Fruit fly (Drosophila melanogaster) whole organism, embryonic: ENCODE results near the gene VhaSFD.

Experiments used
- CG10462 ChIP-seq: fragments of 200-800 bp; sonication (Bioruptor generic); optimal IDR thresholded peaks from 2 replicates; lab custom pipeline; 2016; ENCODE audit warnings: missing biosample characterization, missing genetic modification characterization
- CG10565 ChIP-seq: fragments of 200-800 bp; sonication (Bioruptor generic); optimal IDR thresholded peaks from 3 replicates; lab custom pipeline; 2016; ENCODE audit warnings: missing biosample characterization, mild to moderate bottlenecking, missing genetic modification characterization
- CG10979 ChIP-seq: fragments of 200-800 bp; sonication (Bioruptor generic); optimal IDR thresholded peaks from 2 replicates; lab custom pipeline; 2018; ENCODE audit warnings: missing biosample characterization, mild to moderate bottlenecking, missing genetic modification characterization, moderate library complexity
- CG11456 ChIP-seq: fragments of 200-800 bp; sonication (Bioruptor generic); IDR thresholded peaks from 3 replicates; pipeline ENCODE4 v1.3.6; 2022; ENCODE audit warnings: missing biosample characterization, missing genetic modification characterization
- CG13775 ChIP-seq: fragments of 200-800 bp; sonication (Bioruptor generic); optimal IDR thresholded peaks from 3 replicates; lab custom pipeline; 2017; ENCODE audit warnings: missing biosample characterization, mild to moderate bottlenecking, missing genetic modification characterization
- CG14667 ChIP-seq: fragments of 200-800 bp; sonication (Bioruptor generic); IDR thresholded peaks from 2 replicates; pipeline ENCODE4 v1.3.6; 2022; ENCODE audit warnings: missing biosample characterization, missing genetic modification characterization
- CG15601 ChIP-seq: fragments of 200-800 bp; sonication (Bioruptor generic); optimal IDR thresholded peaks from 3 replicates; lab custom pipeline; 2019; ENCODE audit warnings: missing biosample characterization, mild to moderate bottlenecking, missing genetic modification characterization, moderate library complexity
- CG17328 ChIP-seq: fragments of 200-800 bp; sonication (Bioruptor generic); IDR thresholded peaks from 2 replicates; pipeline ENCODE4 v1.3.6; 2022; ENCODE audit warnings: missing biosample characterization, missing genetic modification characterization
- CG17829 ChIP-seq: fragments of 200-800 bp; optimal IDR thresholded peaks from 2 replicates; lab custom pipeline; 2019; ENCODE audit warnings: missing biosample characterization, mild to moderate bottlenecking, missing genetic modification characterization, moderate library complexity
- CG17912 ChIP-seq: fragments of 200-800 bp; sonication (Bioruptor generic); optimal IDR thresholded peaks from 2 replicates; lab custom pipeline; 2018; ENCODE audit warnings: missing biosample characterization, mild to moderate bottlenecking, missing genetic modification characterization
- CG18262 ChIP-seq: fragments of 200-800 bp; optimal IDR thresholded peaks from 3 replicates; lab custom pipeline; 2019; ENCODE audit warnings: missing biosample characterization, mild to moderate bottlenecking, missing genetic modification characterization, moderate library complexity
- CG18599 ChIP-seq: fragments of 200-800 bp; sonication (Bioruptor generic); optimal IDR thresholded peaks from 3 replicates; lab custom pipeline; 2017; ENCODE audit warnings: missing biosample characterization, missing genetic modification characterization, mild to moderate bottlenecking, moderate library complexity, missing genetic modification reagents
- CG18619 ChIP-seq: fragments of 200-800 bp; sonication (Bioruptor generic); optimal IDR thresholded peaks from 3 replicates; lab custom pipeline; 2017; ENCODE audit warnings: missing biosample characterization, mild to moderate bottlenecking, missing genetic modification characterization
- CG2712 ChIP-seq: fragments of 200-800 bp; optimal IDR thresholded peaks from 3 replicates; lab custom pipeline; 2019; ENCODE audit warnings: missing biosample characterization, mild to moderate bottlenecking, missing genetic modification characterization, moderate library complexity
- CG31224 ChIP-seq: fragments of 200-800 bp; sonication (Bioruptor generic); IDR thresholded peaks from 2 replicates; pipeline ENCODE4 v1.3.6; 2022; ENCODE audit warnings: missing biosample characterization, missing genetic modification characterization
- CG3163 ChIP-seq: fragments of 200-800 bp; sonication (Bioruptor generic); optimal IDR thresholded peaks from 3 replicates; lab custom pipeline; 2016; ENCODE audit warnings: missing biosample characterization, missing genetic modification characterization
- CG3847 ChIP-seq: fragments of 200-800 bp; sonication (Bioruptor generic); IDR thresholded peaks from 2 replicates; pipeline ENCODE4 v1.3.6; 2022; ENCODE audit warnings: missing biosample characterization, missing genetic modification characterization
- CG4730 ChIP-seq: fragments of 200-800 bp; sonication (Bioruptor generic); IDR thresholded peaks from 2 replicates; pipeline ENCODE4 v1.3.6; 2022; ENCODE audit warnings: missing biosample characterization, missing genetic modification characterization
- CG5245 ChIP-seq: fragments of 200-800 bp; sonication (Bioruptor generic); optimal IDR thresholded peaks from 3 replicates; lab custom pipeline; 2016; ENCODE audit warnings: missing biosample characterization, missing genetic modification characterization
- CG6272 ChIP-seq: fragments of 200-800 bp; sonication (Bioruptor generic); IDR thresholded peaks from 2 replicates; pipeline ENCODE4 v1.3.6; 2022; ENCODE audit warnings: missing biosample characterization, missing genetic modification characterization
- CHES-1-like ChIP-seq: fragments of 200-800 bp; sonication (Bioruptor generic); optimal IDR thresholded peaks from 2 replicates; lab custom pipeline; 2016; ENCODE audit warnings: missing biosample characterization, missing genetic modification characterization
- D19B ChIP-seq: fragments of 200-800 bp; sonication (Bioruptor generic); optimal IDR thresholded peaks from 2 replicates; lab custom pipeline; 2017; ENCODE audit warnings: missing biosample characterization, mild to moderate bottlenecking, missing genetic modification characterization
- Deaf1 ChIP-seq: fragments of 200-800 bp; optimal IDR thresholded peaks from 3 replicates; lab custom pipeline; 2019; ENCODE audit warnings: missing biosample characterization, mild to moderate bottlenecking, missing genetic modification characterization, moderate library complexity
- Doc2 ChIP-seq: fragments of 200-800 bp; sonication (Bioruptor generic); IDR thresholded peaks from 2 replicates; pipeline ENCODE4 v1.3.6; 2022; ENCODE audit warnings: missing biosample characterization, missing genetic modification characterization
- E2f1 ChIP-seq: fragments of 200-800 bp; sonication (Bioruptor generic); IDR thresholded peaks from 2 replicates; pipeline ENCODE4 v1.3.6; 2022; ENCODE audit warnings: missing biosample characterization, missing genetic modification characterization
- Hand ChIP-seq: fragments of 200-800 bp; sonication (Bioruptor generic); optimal IDR thresholded peaks from 2 replicates; lab custom pipeline; 2017; ENCODE audit warnings: mild to moderate bottlenecking, missing biosample characterization, missing genetic modification reagents, missing genetic modification characterization
- HmgZ ChIP-seq: fragments of 200-800 bp; sonication (Bioruptor generic); optimal IDR thresholded peaks from 2 replicates; lab custom pipeline; 2018; ENCODE audit warnings: missing biosample characterization, mild to moderate bottlenecking, missing genetic modification characterization
- Hmr ChIP-seq: fragments of 200-800 bp; sonication (Bioruptor generic); optimal IDR thresholded peaks from 3 replicates; lab custom pipeline; 2017; ENCODE audit warnings: mild to moderate bottlenecking, missing biosample characterization, missing genetic modification reagents, missing genetic modification characterization
- Jarid2 ChIP-seq: fragments of 200-800 bp; sonication (Bioruptor generic); optimal IDR thresholded peaks from 3 replicates; lab custom pipeline; 2017; ENCODE audit warnings: mild to moderate bottlenecking, missing biosample characterization, missing genetic modification reagents, missing genetic modification characterization
- Lpt ChIP-seq: fragments of >200 bp; optimal IDR thresholded peaks from 2 replicates; lab custom pipeline; 2018; ENCODE audit warnings: missing biosample characterization, missing genetic modification characterization
- Rfx ChIP-seq: fragments of 200-800 bp; sonication (Bioruptor generic); IDR thresholded peaks from 2 replicates; pipeline ENCODE4 v1.3.6; 2022; ENCODE audit warnings: missing biosample characterization, missing genetic modification characterization
- corto ChIP-seq: fragments of 200-800 bp; sonication (Bioruptor generic); optimal IDR thresholded peaks from 2 replicates; lab custom pipeline; 2016; ENCODE audit warnings: missing biosample characterization, mild to moderate bottlenecking, missing genetic modification characterization, moderate library complexity
- danr ChIP-seq: fragments of 200-800 bp; sonication (Bioruptor generic); IDR thresholded peaks from 2 replicates; pipeline ENCODE4 v1.3.6; 2022; ENCODE audit warnings: missing biosample characterization, missing genetic modification characterization
- dmrt99B ChIP-seq: fragments of 200-800 bp; sonication (Bioruptor generic); optimal IDR thresholded peaks from 2 replicates; lab custom pipeline; 2018; ENCODE audit warnings: missing biosample characterization, mild to moderate bottlenecking, missing genetic modification characterization, moderate library complexity
- dpn ChIP-seq, 2 experiments: fragments of 200-800 bp; sonication (Bioruptor generic); optimal IDR thresholded peaks; 3 replicates each; lab custom pipeline; 2016; ENCODE audit warnings: missing biosample characterization in 2 of 2, missing genetic modification characterization in 2 of 2
- exex ChIP-seq: fragments of 200-800 bp; sonication (Bioruptor generic); optimal IDR thresholded peaks from 4 replicates; lab custom pipeline; 2018; ENCODE audit warnings: missing biosample characterization, mild to moderate bottlenecking, missing genetic modification characterization, moderate library complexity
- eyg ChIP-seq: fragments of 200-800 bp; sonication (Bioruptor generic); optimal IDR thresholded peaks from 3 replicates; lab custom pipeline; 2016; ENCODE audit warnings: missing biosample characterization, missing genetic modification characterization
- fd64A ChIP-seq: fragments of 200-800 bp; sonication (Bioruptor generic); optimal IDR thresholded peaks from 3 replicates; lab custom pipeline; 2018; ENCODE audit warnings: missing biosample characterization, mild to moderate bottlenecking, missing genetic modification characterization
- hb ChIP-seq: fragments of 200-800 bp; sonication (Bioruptor generic); IDR thresholded peaks from 3 replicates; pipeline ENCODE4 v1.3.6; 2022; ENCODE audit warnings: missing biosample characterization, missing genetic modification characterization; ENCODE audit not compliant: partially characterized antibody
- kay ChIP-seq: fragments of 200-800 bp; sonication (Bioruptor generic); optimal IDR thresholded peaks from 2 replicates; lab custom pipeline; 2016; ENCODE audit warnings: missing biosample characterization, missing genetic modification characterization
- ken ChIP-seq: fragments of 200-800 bp; sonication (Bioruptor generic); IDR thresholded peaks from 3 replicates; pipeline ENCODE4 v1.3.6; 2022; ENCODE audit warnings: missing biosample characterization, missing genetic modification characterization
- nmo ChIP-seq: fragments of 200-800 bp; sonication (Bioruptor generic); optimal IDR thresholded peaks from 2 replicates; lab custom pipeline; 2018; ENCODE audit warnings: missing biosample characterization, mild to moderate bottlenecking, missing genetic modification characterization, moderate library complexity
- onecut ChIP-seq: fragments of 200-800 bp; sonication (Bioruptor generic); IDR thresholded peaks from 2 replicates; pipeline ENCODE4 v1.3.6; 2022; ENCODE audit warnings: missing biosample characterization, missing genetic modification characterization
- otp ChIP-seq: fragments of 200-800 bp; sonication (Bioruptor generic); IDR thresholded peaks from 3 replicates; pipeline ENCODE4, ENCODE4 v1.3.6; 2022; ENCODE audit warnings: missing biosample characterization, missing genetic modification characterization
- ranshi ChIP-seq: fragments of 200-800 bp; sonication (Bioruptor generic); IDR thresholded peaks from 2 replicates; pipeline ENCODE4 v1.3.6; 2022; ENCODE audit warnings: missing biosample characterization, missing genetic modification characterization
- repo ChIP-seq: fragments of 200-800 bp; sonication (Bioruptor generic); optimal IDR thresholded peaks from 2 replicates; lab custom pipeline; 2016; ENCODE audit warnings: missing biosample characterization, missing genetic modification characterization
- stwl ChIP-seq: fragments of 200-800 bp; sonication (Bioruptor generic); optimal IDR thresholded peaks from 3 replicates; lab custom pipeline; 2018; ENCODE audit warnings: missing biosample characterization, mild to moderate bottlenecking, missing genetic modification characterization, moderate library complexity
- tap ChIP-seq: fragments of 200-800 bp; optimal IDR thresholded peaks from 3 replicates; lab custom pipeline; 2019; ENCODE audit warnings: missing biosample characterization, mild to moderate bottlenecking, missing genetic modification characterization, moderate library complexity
- wor ChIP-seq: fragments of 200-800 bp; sonication (Bioruptor generic); IDR thresholded peaks from 2 replicates; pipeline ENCODE4 v1.3.6; 2022; ENCODE audit warnings: missing biosample characterization, missing genetic modification characterization
- zf30C ChIP-seq: fragments of 200-800 bp; sonication (Bioruptor generic); optimal IDR thresholded peaks from 3 replicates; lab custom pipeline; 2018; ENCODE audit warnings: missing biosample characterization, mild to moderate bottlenecking, missing genetic modification characterization
- zfh2 ChIP-seq: fragments of 200-800 bp; sonication (Bioruptor generic); optimal IDR thresholded peaks from 2 replicates; lab custom pipeline; 2016; ENCODE audit warnings: missing biosample characterization, missing genetic modification characterization

The VhaSFD gene

dm6 chr2L:16676651-16677359 is 50.8 kb downstream of the VhaSFD start, which contains the start of the genes Trpgamma and her (continued):
- TF ChIP-seq CG4730 (GFP tag; lab: Robert Waterston, UW) (no peak), nmo (GFP tag; lab: Kevin White, UChicago) (peak; percentile 52), CG3847 (no peak), Lpt (GFP tag; lab: Kevin White, UChicago) (no peak), HmgZ (tag; lab: Kevin White, UChicago) (peak; percentile 72), dpn (GFP tag; optimal IDR thresholded peaks at IDR 0.05; lab: Kevin White, UChicago) (peak in 1 of 2 experiments; percentile 4), wor (GFP tag; lab: Robert Waterston, UW) (no peak), zf30C (GFP tag; lab: Kevin White, UChicago) (no peak), dmrt99B (tag; lab: Kevin White, UChicago) (no peak), CG18599 (no peak), CG18262 (tag; lab: Kevin White, UChicago) (no peak), CG31224 (GFP tag; lab: Robert Waterston, UW) (no peak), ken (GFP tag; lab: Robert Waterston, UW) (no peak), Jarid2 (no peak), CG17829 (tag; lab: Kevin White, UChicago) (peak; percentile 25), CG17328 (GFP tag; lab: Robert Waterston, UW) (no peak), CG17912 (GFP tag; lab: Kevin White, UChicago) (no peak), CHES-1-like (peak; percentile 25), stwl (tag; lab: Kevin White, UChicago) (peak; percentile 89), CG10462 (no peak), CG10565 (GFP tag; lab: Kevin White, UChicago) (no peak), Doc2 (GFP tag; lab: Robert Waterston, UW) (no peak), CG13775 (GFP tag; lab: Kevin White, UChicago) (no peak), CG15601 (tag; lab: Kevin White, UChicago) (no peak), CG2712 (tag; lab: Kevin White, UChicago) (peak; percentile 22), E2f1 (GFP tag; lab: Robert Waterston, UW) (no peak), CG14667 (no peak), Hmr (GFP tag; lab: Kevin White, UChicago) (peak; percentile 48), hb (GFP tag; lab: Robert Waterston, UW) (peak; percentile 71), corto (GFP tag; lab: Kevin White, UChicago) (no peak), CG18619 (GFP tag; lab: Kevin White, UChicago) (no peak), CG6272 (GFP tag; lab: Robert Waterston, UW) (no peak), onecut (GFP tag; lab: Robert Waterston, UW) (no peak), tap (no peak), danr (GFP tag; lab: Robert Waterston, UW) (no peak), otp (GFP tag; lab: Robert Waterston, UW) (no peak), zfh2 (GFP tag; lab: Kevin White, UChicago) (peak; percentile 15), repo (GFP tag; lab: Kevin White, UChicago) (no peak), CG11456 (GFP tag; lab: Robert Waterston, UW) (no peak), fd64A (no peak), eyg (GFP tag; lab: Kevin White, UChicago) (no peak), CG10979 (tag; lab: Kevin White, UChicago) (no peak), D19B (GFP tag; lab: Kevin White, UChicago) (no peak), Hand (GFP tag; lab: Kevin White, UChicago) (no peak), CG5245 (no peak), exex (tag; lab: Kevin White, UChicago) (peak; percentile 64), ranshi (no peak), CG3163 (GFP tag; lab: Kevin White, UChicago) (peak; percentile 0), Deaf1 (tag; lab: Kevin White, UChicago) (no peak), Rfx (GFP tag; lab: Robert Waterston, UW) (no peak), kay (GFP tag; lab: Kevin White, UChicago) (no peak)
